In the genomic region with DNA sequence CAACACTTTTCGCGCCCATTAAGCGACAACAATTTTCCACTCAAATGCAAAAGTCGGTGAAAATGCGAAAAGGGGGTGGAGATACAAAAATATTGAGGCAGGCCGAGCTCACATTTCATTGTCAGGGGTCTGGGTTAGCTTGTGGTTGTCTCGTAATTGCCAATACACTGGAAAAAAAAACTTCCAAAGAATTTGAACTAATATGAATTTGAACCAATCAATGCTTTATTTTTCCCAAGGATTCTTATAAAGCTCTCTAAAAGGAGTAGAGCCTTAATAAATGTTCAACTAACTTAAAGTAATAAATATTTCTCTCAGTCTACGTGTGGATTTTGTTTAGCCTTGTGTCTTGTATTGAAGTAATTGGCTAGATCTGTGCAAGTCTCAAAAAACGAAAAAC, we compare ENCODE assay signal across 1 fruit fly cellular context.
TF ChIP-seq lines count a peak whose summit lies in the region.

No protein-coding gene starts in this region.

TF ChIP-seq in whole organism, embryonic, 481 proteins besides CTCF, POLR2A, EP300 and RAD21 (continued from another document):
- TF ChIP-seq CG34376 (GFP tag; optimal IDR thresholded peaks at IDR 0.05; lab: Kevin White, UChicago): no peak
- TF ChIP-seq CG17829 (tag; optimal IDR thresholded peaks at IDR 0.05; lab: Kevin White, UChicago): peak; percentile 4
- no peak for TF ChIP-seq slou (GFP tag; optimal IDR thresholded peaks at IDR 0.05; lab: Kevin White, UChicago)
- no peak for TF ChIP-seq ase (GFP tag; IDR thresholded peaks at IDR 0.05; lab: Robert Waterston, UW)
- no peak for TF ChIP-seq B-H1 (GFP tag; IDR thresholded peaks at IDR 0.05; lab: Robert Waterston, UW)
- peak; percentile 18 for TF ChIP-seq CG15696 (tag; optimal IDR thresholded peaks at IDR 0.05; lab: Kevin White, UChicago)
- no peak for TF ChIP-seq CG10543 (GFP tag; optimal IDR thresholded peaks at IDR 0.05; lab: Kevin White, UChicago)
- no peak for TF ChIP-seq CG17612 (GFP tag; IDR thresholded peaks at IDR 0.05; lab: Robert Waterston, UW)
- 0 out of 2 replicates have a peak, but pooled peaks have one; percentile 23 for TF ChIP-seq CG31441 (GFP tag; IDR thresholded peaks at IDR 0.05; lab: Robert Waterston, UW)
- no peak for TF ChIP-seq z (GFP tag; IDR thresholded peaks at IDR 0.05; lab: Robert Waterston, UW)
- no peak for TF ChIP-seq Fer3 (tag; optimal IDR thresholded peaks at IDR 0.05; lab: Kevin White, UChicago)
- TF ChIP-seq CG8089 (GFP tag; optimal IDR thresholded peaks at IDR 0.05; lab: Kevin White, UChicago): no peak
- TF ChIP-seq Spps (tag; optimal IDR thresholded peaks at IDR 0.05; lab: Kevin White, UChicago): no peak
- peak; percentile 5 for TF ChIP-seq CoRest (tag; optimal IDR thresholded peaks at IDR 0.05; lab: Kevin White, UChicago)
- TF ChIP-seq sr (GFP tag; IDR thresholded peaks at IDR 0.05; lab: Robert Waterston, UW): no peak
- TF ChIP-seq CG17802 (tag; optimal IDR thresholded peaks at IDR 0.05; lab: Kevin White, UChicago): no peak
- no peak for TF ChIP-seq CG2129 (GFP tag; IDR thresholded peaks at IDR 0.05; lab: Robert Waterston, UW; ENCODE audit: partially characterized antibody)
- TF ChIP-seq Aef1 (GFP tag; IDR thresholded peaks at IDR 0.05; lab: Robert Waterston, UW): no peak
- no peak for TF ChIP-seq CG5180 (GFP tag; optimal IDR thresholded peaks at IDR 0.05; lab: Kevin White, UChicago)
TF ChIP-seq in whole organism, embryonic: peak in this region for 79.
